Worm (Caenorhabditis elegans): ENCODE results near the gene F38B6.8.

Gene F38B6.8

DNA sequence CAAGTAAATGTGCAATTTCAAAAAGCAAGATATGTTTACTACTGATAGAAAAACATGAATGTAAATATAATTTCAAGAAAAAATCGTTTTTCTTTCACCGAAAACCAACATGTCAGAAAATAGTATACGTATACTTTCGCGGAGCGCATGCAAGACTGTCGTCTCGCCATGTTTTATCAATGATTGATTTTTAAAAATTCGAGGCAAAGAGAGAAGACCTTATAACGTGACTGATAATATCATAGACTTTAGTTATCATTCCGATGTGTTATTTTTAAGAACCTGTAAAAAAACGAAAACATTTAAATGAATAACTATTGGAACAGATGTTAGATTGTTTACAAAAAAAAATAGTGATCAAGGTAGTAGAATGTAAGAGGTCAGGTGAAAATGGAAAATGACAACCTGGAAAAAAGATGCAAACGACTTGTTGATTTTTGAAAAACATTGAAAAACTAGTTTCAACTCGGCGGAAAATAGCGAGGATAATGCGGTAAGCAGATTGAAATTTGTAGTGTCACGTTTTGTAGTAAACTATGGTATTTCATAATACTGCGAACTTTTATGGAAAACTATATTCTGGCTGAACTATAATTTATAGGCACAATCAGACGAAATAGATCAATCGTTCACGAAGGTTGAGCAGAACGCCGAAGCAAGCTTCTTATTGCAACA is 36.1 kb downstream of the F38B6.8 start:
- peak; percentile 16 for TF ChIP-seq fos-1 (tag; optimal IDR thresholded peaks at IDR 0.05)
- TF ChIP-seq nhr-10 (tag; optimal IDR thresholded peaks at IDR 0.05) = no peak
- TF ChIP-seq crh-2 (tag; optimal IDR thresholded peaks at IDR 0.05) = peak; percentile 12
- no peak for TF ChIP-seq alr-1 (tag; optimal IDR thresholded peaks at IDR 0.05)
- TF ChIP-seq sma-9 (GFP tag; optimal IDR thresholded peaks at IDR 0.05) = peak; percentile 53
- TF ChIP-seq sma-9 (tag; optimal IDR thresholded peaks at IDR 0.05) = no peak
- no peak for TF ChIP-seq unc-39 (tag; optimal IDR thresholded peaks at IDR 0.05)
- no peak for TF ChIP-seq nhr-11 (tag; optimal IDR thresholded peaks at IDR 0.05)
- TF ChIP-seq unc-62 (GFP tag; optimal IDR thresholded peaks at IDR 0.05) = no peak

DNA sequence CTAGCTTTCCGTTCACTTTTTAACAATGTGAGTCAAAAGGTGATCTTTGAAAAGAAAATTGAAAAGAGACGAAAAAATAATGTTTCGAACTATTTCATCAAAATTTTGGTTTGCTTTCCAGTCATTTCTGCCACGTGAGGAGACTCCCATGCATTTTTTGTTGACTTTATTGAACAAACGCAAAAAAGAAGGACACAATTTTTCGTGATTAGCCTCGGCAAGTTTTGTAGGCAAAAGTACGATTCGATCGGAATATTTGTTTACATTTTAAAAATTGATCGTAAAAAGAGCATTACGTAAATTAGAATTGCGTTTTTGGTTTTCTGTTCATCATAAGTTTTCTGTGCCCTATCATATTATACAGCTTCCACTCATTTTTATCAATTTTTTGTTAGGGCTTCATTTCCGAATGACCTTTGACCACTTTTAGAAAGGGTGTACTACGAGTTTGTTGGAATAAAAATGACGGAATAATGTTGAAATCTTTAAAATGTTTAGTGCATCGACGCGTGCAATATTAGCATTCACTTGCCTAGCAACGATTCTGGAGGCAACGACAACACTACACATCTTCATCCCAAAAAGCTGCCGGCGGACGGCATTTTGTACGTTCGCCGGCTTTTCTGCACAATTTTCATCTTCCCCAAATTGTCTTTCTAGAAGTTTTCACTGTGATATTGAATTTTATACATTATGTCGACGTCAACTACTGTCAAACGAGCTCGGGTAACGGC is 37.4 kb downstream of the F38B6.8 start, which contains the start of gene C56E10.3:
Gene C56E10.3, plus strand, starts transcription at position 684 of the 734 bp plus-strand sequence.
- TF ChIP-seq unc-62 (GFP tag; optimal IDR thresholded peaks at IDR 0.05) = no peak
- TF ChIP-seq nhr-11 (tag; optimal IDR thresholded peaks at IDR 0.05) = no peak
- no peak for TF ChIP-seq lin-13 (GFP tag; optimal IDR thresholded peaks at IDR 0.05)
- no peak for TF ChIP-seq sma-3 (GFP tag; optimal IDR thresholded peaks at IDR 0.05)
- no peak for TF ChIP-seq snpc-4 (tag; optimal IDR thresholded peaks at IDR 0.05)
- TF ChIP-seq F13H6.1 (tag; optimal IDR thresholded peaks at IDR 0.05) = peak; percentile 70
- peak; percentile 38 for TF ChIP-seq fos-1 (tag; optimal IDR thresholded peaks at IDR 0.05)
- peak; percentile 18 for TF ChIP-seq C34F6.9 (tag; optimal IDR thresholded peaks at IDR 0.05)
- peak; percentile 72 for TF ChIP-seq sma-9 (GFP tag; optimal IDR thresholded peaks at IDR 0.05)
- TF ChIP-seq sma-9 (tag; optimal IDR thresholded peaks at IDR 0.05) = no peak
- peak; percentile 62 for TF ChIP-seq crh-2 (tag; optimal IDR thresholded peaks at IDR 0.05)
- TF ChIP-seq lin-11 (tag; optimal IDR thresholded peaks at IDR 0.05) = no peak
- TF ChIP-seq R02D3.7 (tag; optimal IDR thresholded peaks at IDR 0.05) = no peak
- peak; percentile 50 for TF ChIP-seq gmeb-1 (tag; optimal IDR thresholded peaks at IDR 0.05)
- TF ChIP-seq nhr-23 (tag; optimal IDR thresholded peaks at IDR 0.05) = no peak
- TF ChIP-seq ztf-4 (tag; optimal IDR thresholded peaks at IDR 0.05) = no peak
- no peak for TF ChIP-seq Y55F3AM.14 (GFP tag; optimal IDR thresholded peaks at IDR 0.05)
- peak; percentile 37 for TF ChIP-seq nhr-129 (tag; optimal IDR thresholded peaks at IDR 0.05)
- TF ChIP-seq zag-1 (tag; optimal IDR thresholded peaks at IDR 0.05) = no peak
- TF ChIP-seq skn-1 (tag; optimal IDR thresholded peaks at IDR 0.05) = peak; percentile 13

DNA sequence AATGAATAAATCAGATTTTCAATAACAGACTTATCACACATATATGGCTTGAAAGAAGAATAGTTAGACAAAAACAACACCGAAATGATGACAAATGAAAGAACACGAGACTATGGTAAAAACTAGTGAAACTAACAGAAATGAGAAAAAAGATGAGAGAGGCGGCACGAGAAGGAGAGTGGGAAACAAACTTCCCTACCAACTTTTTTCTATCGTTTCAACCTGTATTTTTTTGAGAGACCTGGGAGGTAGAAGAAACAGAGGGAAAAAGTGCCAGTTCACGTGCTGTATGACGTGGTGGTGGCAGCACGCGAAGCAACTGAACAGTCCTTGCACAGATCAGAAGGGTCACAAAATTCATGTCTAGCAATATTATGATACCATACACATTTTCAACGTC is 39.8 kb downstream of the F38B6.8 start:
- peak; percentile 4 for TF ChIP-seq lin-13 (GFP tag; optimal IDR thresholded peaks at IDR 0.05)
- TF ChIP-seq sma-3 (GFP tag; optimal IDR thresholded peaks at IDR 0.05) = peak; percentile 53
- TF ChIP-seq sma-9 (GFP tag; optimal IDR thresholded peaks at IDR 0.05) = peak; percentile 63
- TF ChIP-seq sma-9 (tag; optimal IDR thresholded peaks at IDR 0.05) = no peak
- no peak for TF ChIP-seq lin-39 (tag; optimal IDR thresholded peaks at IDR 0.05)
- TF ChIP-seq blmp-1 (tag; optimal IDR thresholded peaks at IDR 0.05; ENCODE audit: insufficient read depth) = peak; percentile 80
- TF ChIP-seq mdl-1 (tag; optimal IDR thresholded peaks at IDR 0.05) = peak in 1 of 2 experiments; percentile 41
- peak; percentile 79 for TF ChIP-seq crh-2 (tag; optimal IDR thresholded peaks at IDR 0.05)
- peak in 1 of 2 experiments; percentile 32 for TF ChIP-seq lsy-2 (tag; optimal IDR thresholded peaks at IDR 0.05)
- peak; percentile 73 for TF ChIP-seq nhr-129 (tag; optimal IDR thresholded peaks at IDR 0.05)
- TF ChIP-seq ZK546.5 (tag; optimal IDR thresholded peaks at IDR 0.05) = no peak
- no peak for TF ChIP-seq R02D3.7 (tag; optimal IDR thresholded peaks at IDR 0.05)
- no peak for TF ChIP-seq alr-1 (tag; optimal IDR thresholded peaks at IDR 0.05)
- peak; percentile 72 for TF ChIP-seq nhr-25 (tag; optimal IDR thresholded peaks at IDR 0.05)
- TF ChIP-seq egl-27 (tag; optimal IDR thresholded peaks at IDR 0.05) = peak; percentile 57
- TF ChIP-seq gmeb-1 (tag; optimal IDR thresholded peaks at IDR 0.05) = peak; percentile 40
- TF ChIP-seq skn-1 (tag; optimal IDR thresholded peaks at IDR 0.05) = peak; percentile 93
- peak; percentile 21 for TF ChIP-seq nhr-6 (tag; optimal IDR thresholded peaks at IDR 0.05)
- no peak for TF ChIP-seq C34F6.9 (tag; optimal IDR thresholded peaks at IDR 0.05)
- peak; percentile 30 for TF ChIP-seq fos-1 (tag; optimal IDR thresholded peaks at IDR 0.05)

DNA sequence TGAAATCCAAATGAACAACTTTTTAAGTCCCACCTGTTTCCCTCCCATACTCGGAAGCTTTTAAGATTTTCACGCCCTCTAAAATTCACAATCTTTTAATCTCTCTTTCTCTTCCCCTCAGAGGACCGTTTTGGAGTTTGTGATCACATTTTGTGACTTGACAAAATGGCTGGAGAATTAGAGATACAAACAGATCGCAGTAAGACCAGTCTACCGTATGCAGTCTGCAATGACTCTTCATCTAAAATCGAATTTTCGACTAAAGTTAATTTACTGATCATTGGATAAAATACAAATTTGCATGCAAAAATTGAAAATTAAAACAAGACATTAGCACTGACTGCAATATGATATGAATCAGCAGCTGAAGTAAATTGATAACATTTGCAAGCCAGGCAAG is 41.1 kb downstream of the F38B6.8 start:
- TF ChIP-seq nhr-25 (tag; optimal IDR thresholded peaks at IDR 0.05) (peak; percentile 7), nhr-23 (tag; optimal IDR thresholded peaks at IDR 0.05) (no peak), elt-3 (tag; optimal IDR thresholded peaks at IDR 0.05) (no peak), ztf-4 (tag; optimal IDR thresholded peaks at IDR 0.05) (no peak), zag-1 (tag; optimal IDR thresholded peaks at IDR 0.05) (no peak), alr-1 (tag; optimal IDR thresholded peaks at IDR 0.05) (no peak), elt-1 (tag; optimal IDR thresholded peaks at IDR 0.05) (no peak), ZK546.5 (tag; optimal IDR thresholded peaks at IDR 0.05) (no peak), nhr-12 (tag; optimal IDR thresholded peaks at IDR 0.05) (no peak), sma-9 (GFP tag; optimal IDR thresholded peaks at IDR 0.05) (no peak), sma-9 (tag; optimal IDR thresholded peaks at IDR 0.05) (no peak), peb-1 (tag; optimal IDR thresholded peaks at IDR 0.05) (no peak), C34F6.9 (tag; optimal IDR thresholded peaks at IDR 0.05) (no peak), fos-1 (tag; optimal IDR thresholded peaks at IDR 0.05) (no peak), lsy-2 (tag; optimal IDR thresholded peaks at IDR 0.05) (peak in 1 of 2 experiments; percentile 54), crh-2 (tag; optimal IDR thresholded peaks at IDR 0.05) (peak; percentile 28), unc-62 (GFP tag; optimal IDR thresholded peaks at IDR 0.05) (no peak), skn-1 (tag; optimal IDR thresholded peaks at IDR 0.05) (no peak), nhr-21 (tag; optimal IDR thresholded peaks at IDR 0.05) (no peak), mdl-1 (tag; optimal IDR thresholded peaks at IDR 0.05) (no peak), nhr-129 (tag; optimal IDR thresholded peaks at IDR 0.05) (peak; percentile 24), lin-13 (GFP tag; optimal IDR thresholded peaks at IDR 0.05) (peak; percentile 21), R02D3.7 (tag; optimal IDR thresholded peaks at IDR 0.05) (no peak), nhr-77 (tag; optimal IDR thresholded peaks at IDR 0.05) (no peak), sma-3 (GFP tag; optimal IDR thresholded peaks at IDR 0.05) (no peak), ceh-16 (tag; optimal IDR thresholded peaks at IDR 0.05) (no peak), nhr-6 (tag; optimal IDR thresholded peaks at IDR 0.05) (no peak), sem-4 (tag; optimal IDR thresholded peaks at IDR 0.05) (no peak)

All from whole organism, L2 larva.